Worm (Caenorhabditis elegans) whole organism, L4/young adult: Measurements from ENCODE around the gene C08D8.7.

Experiments
- W03F9.2 ChIP-seq: fragments of 150-350 bp; optimal IDR thresholded peaks from 2 replicates; lab custom pipeline; 2014; ENCODE audit warnings: missing biosample characterization, missing genetic modification characterization
- him-1 ChIP-seq: sonication (generic microtip); optimal IDR thresholded peaks from 2 replicates; lab custom pipeline; 2016; ENCODE audit warnings: missing genotype, missing genetic modification reagents, missing genetic modification characterization, missing compliant biosample characterization

DNA sequence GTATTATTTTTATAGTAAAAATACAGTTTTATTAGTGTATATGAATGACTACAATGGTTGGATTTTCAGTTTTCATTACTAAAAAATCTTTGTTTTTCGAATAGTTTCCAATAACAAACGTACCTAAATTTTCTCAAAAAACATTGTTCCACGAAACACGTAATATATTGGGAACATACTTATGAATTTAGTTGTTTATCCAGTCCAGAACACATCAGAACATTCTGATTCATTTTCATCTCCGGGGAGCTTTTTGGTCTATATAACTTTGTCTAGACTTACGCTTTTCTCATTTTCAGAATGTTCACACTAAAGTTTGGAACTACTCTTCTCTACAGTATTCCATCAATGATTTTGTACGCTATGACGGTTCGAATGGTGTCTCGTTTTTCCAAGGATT, 49.3 kb upstream of the C08D8.7 start, which contains the start of gene srg-33:
- TF ChIP-seq W03F9.2 (no peak), him-1 (tag; lab: Kevin White, UChicago) (no peak)
